Worm (Caenorhabditis elegans) whole organism, midembryonic: ENCODE measurements around the gene nas-31.

Source experiments
- T22C8.4 ChIP-seq: fragments of 200-800 bp; sonication (Bioruptor generic); IDR thresholded peaks from 2 replicates; pipeline ENCODE4 v1.3.6; 2022; ENCODE audit warnings: missing genetic modification characterization, missing compliant biosample characterization
- flt-1 ChIP-seq: fragments of 200-800 bp; sonication (Bioruptor generic); IDR thresholded peaks from 2 replicates; pipeline ENCODE4 v1.3.6; 2022; ENCODE audit warnings: missing genetic modification characterization, missing compliant biosample characterization
- med-1 ChIP-seq: sonication (generic microtip); optimal IDR thresholded peaks from 2 replicates; lab custom pipeline; 2017; ENCODE audit warnings: missing genetic modification characterization, mild to moderate bottlenecking, missing compliant biosample characterization, antibody characterized with exemption, missing genetic modification reagents; ENCODE audit not compliant: insufficient read depth
- ref-1 ChIP-seq: fragments of 200-800 bp; sonication (Bioruptor generic); conservative IDR thresholded peaks from 2 replicates; pipeline ENCODE4 v1.3.6; 2022; ENCODE audit warnings: missing genetic modification reagents, missing genetic modification characterization, missing compliant biosample characterization
- tab-1 ChIP-seq: fragments of 200-800 bp; sonication (Bioruptor generic); IDR thresholded peaks from 2 replicates; pipeline ENCODE4 v1.3.6; 2022; ENCODE audit warnings: missing genetic modification characterization, missing compliant biosample characterization
- ztf-23 ChIP-seq: fragments of 200-800 bp; sonication (Bioruptor generic); IDR thresholded peaks from 2 replicates; pipeline ENCODE4 v1.3.6; 2022; ENCODE audit warnings: missing genetic modification reagents, missing genetic modification characterization, missing compliant biosample characterization
- ztf-29 ChIP-seq: fragments of 200-800 bp; sonication (Bioruptor generic); IDR thresholded peaks from 2 replicates; pipeline ENCODE4 v1.3.6; 2022; ENCODE audit warnings: missing genetic modification reagents, missing genetic modification characterization, missing compliant biosample characterization

DNA sequence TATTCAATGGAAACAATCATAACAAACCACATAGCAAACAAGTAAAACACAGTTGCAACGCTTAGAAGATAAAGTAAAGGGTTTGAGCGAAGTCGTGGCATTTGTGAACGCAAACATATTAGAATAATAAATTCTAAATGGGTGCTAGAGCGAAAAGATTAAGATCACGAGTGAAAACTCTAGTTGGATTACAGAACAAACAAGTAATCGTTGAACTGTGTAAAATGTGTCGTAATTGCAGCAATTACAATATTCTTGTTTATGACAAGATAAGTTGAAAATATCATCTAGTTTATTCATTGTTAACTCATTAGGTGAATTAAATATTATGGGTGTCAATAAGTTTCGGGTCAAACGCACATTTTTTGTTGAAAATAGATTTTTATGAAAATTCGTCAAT lies 19.0 kb downstream of the nas-31 start, which contains the start of gene F32D8.8:
- TF ChIP-seq T22C8.4 (GFP tag; lab: Robert Waterston, UW) (no peak), ztf-29 (GFP tag; lab: Robert Waterston, UW) (no peak), ztf-23 (GFP tag; lab: Robert Waterston, UW) (no peak), flt-1 (GFP tag; lab: Robert Waterston, UW) (no peak), ref-1 (GFP tag; lab: Robert Waterston, UW) (no peak), tab-1 (GFP tag; lab: Robert Waterston, UW) (no peak), med-1 (GFP tag; lab: Kevin White, UChicago) (no peak)
